Fruit fly (Drosophila melanogaster): Measurements from ENCODE around the gene CG14313.

CG14313 gene

DNA sequence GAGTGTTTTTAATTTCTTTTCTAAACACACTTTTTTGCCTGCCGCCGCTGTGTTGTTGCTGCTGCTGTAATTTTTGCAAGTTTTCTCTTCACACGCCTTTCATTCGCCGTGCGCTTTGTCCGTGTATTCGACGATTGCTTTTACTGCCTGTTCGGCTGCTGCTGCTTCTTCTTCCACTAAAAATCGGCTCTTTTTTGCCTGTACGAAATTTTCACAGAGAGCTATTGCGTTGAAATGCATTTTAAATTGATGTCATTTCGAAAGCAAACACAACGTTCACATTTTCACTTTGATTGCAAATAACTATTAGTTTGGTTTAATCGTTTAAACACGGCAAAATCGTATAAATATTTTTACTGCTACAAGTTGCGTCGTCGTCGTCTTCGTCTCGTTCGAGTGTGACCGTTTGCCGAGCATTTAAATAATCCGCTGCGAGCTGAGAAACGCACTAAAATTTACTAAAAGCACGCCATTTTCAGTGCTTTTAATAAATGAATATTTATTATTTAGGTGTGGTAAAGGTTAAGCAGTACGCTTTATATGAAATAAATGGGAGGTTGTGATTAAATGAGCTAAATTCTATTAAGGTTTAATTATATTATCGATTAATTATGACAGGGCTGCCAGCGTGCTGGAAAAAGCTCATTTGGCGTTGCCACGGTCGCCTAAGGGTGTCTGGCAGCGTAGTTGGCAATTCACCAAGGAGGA lies 7.6 kb upstream of the CG14313 start, which contains the start of the genes Ssdp and CG7985 (continued):
- TF ChIP-seq Tbp (GFP tag; optimal IDR thresholded peaks at IDR 0.05) (no peak), toy (GFP tag; IDR thresholded peaks at IDR 0.05) (no peak), CG34376 (GFP tag; optimal IDR thresholded peaks at IDR 0.05) (no peak), Dp (GFP tag; optimal IDR thresholded peaks at IDR 0.05) (no peak), CG17568 (GFP tag; optimal IDR thresholded peaks at IDR 0.05) (no peak), CG18011 (GFP tag; optimal IDR thresholded peaks at IDR 0.05) (no peak), CG9797 (GFP tag; optimal IDR thresholded peaks at IDR 0.05) (peak; percentile 83), inv (GFP tag; IDR thresholded peaks at IDR 0.05; ENCODE audit: partially characterized antibody) (no peak), Max (GFP tag; optimal IDR thresholded peaks at IDR 0.05) (peak; percentile 24), Abd-B (GFP tag; optimal IDR thresholded peaks at IDR 0.05) (peak; percentile 49), BEAF-32 (GFP tag; optimal IDR thresholded peaks at IDR 0.05) (peak; percentile 66), CG10267 (tag; optimal IDR thresholded peaks at IDR 0.05) (peak; percentile 8), CoRest (tag; optimal IDR thresholded peaks at IDR 0.05) (peak; percentile 46), Sin3A (optimal IDR thresholded peaks at IDR 0.05) (peak; percentile 91), dysf (GFP tag; IDR thresholded peaks at IDR 0.05) (no peak), B-H1 (GFP tag; IDR thresholded peaks at IDR 0.05) (no peak), D (optimal IDR thresholded peaks at IDR 0.05) (no peak), D (GFP tag; optimal IDR thresholded peaks at IDR 0.05) (no peak), CG14860 (GFP tag; IDR thresholded peaks at IDR 0.05; ENCODE audit: partially characterized antibody) (no peak), Mad (GFP tag; optimal IDR thresholded peaks at IDR 0.05) (peak; percentile 9), Ets97D (GFP tag; optimal IDR thresholded peaks at IDR 0.05) (peak; percentile 66), CG14014 (GFP tag; IDR thresholded peaks at IDR 0.05) (no peak), ac (GFP tag; optimal IDR thresholded peaks at IDR 0.05) (no peak), ci (GFP tag; IDR thresholded peaks at IDR 0.05) (no peak), CG10462 (GFP tag; optimal IDR thresholded peaks at IDR 0.05) (no peak), Kr (GFP tag; optimal IDR thresholded peaks at IDR 0.05) (no peak), pzg (GFP tag; optimal IDR thresholded peaks at IDR 0.05) (peak; percentile 87), unpg (GFP tag; optimal IDR thresholded peaks at IDR 0.05) (no peak), Hr51 (GFP tag; optimal IDR thresholded peaks at IDR 0.05) (no peak), CG7928 (GFP tag; optimal IDR thresholded peaks at IDR 0.05) (peak; percentile 8), CG14710 (tag; optimal IDR thresholded peaks at IDR 0.05) (peak; percentile 47), stwl (tag; optimal IDR thresholded peaks at IDR 0.05) (peak; percentile 4), Jarid2 (GFP tag; optimal IDR thresholded peaks at IDR 0.05) (no peak), CG8359 (GFP tag; optimal IDR thresholded peaks at IDR 0.05; ENCODE audit: borderline replicate concordance) (no peak), Stat92E (GFP tag; optimal IDR thresholded peaks at IDR 0.05) (no peak), esg (GFP tag; conservative IDR thresholded peaks at IDR 0.05) (no peak), MESR4 (GFP tag; optimal IDR thresholded peaks at IDR 0.05) (peak; percentile 80), ftz-f1 (GFP tag; optimal IDR thresholded peaks at IDR 0.05) (no peak), dmrt99B (tag; optimal IDR thresholded peaks at IDR 0.05) (no peak), CG4820 (GFP tag; optimal IDR thresholded peaks at IDR 0.05) (no peak), Nf-YC (tag; optimal IDR thresholded peaks at IDR 0.05) (no peak), CG15514 (GFP tag; optimal IDR thresholded peaks at IDR 0.05) (peak; percentile 60), CG12236 (GFP tag; optimal IDR thresholded peaks at IDR 0.05) (no peak), hkb (optimal IDR thresholded peaks at IDR 0.05) (peak; percentile 69), hkb (GFP tag; IDR thresholded peaks at IDR 0.05) (no peak), NC2α (GFP tag; optimal IDR thresholded peaks at IDR 0.05) (no peak), CG2120 (GFP tag; optimal IDR thresholded peaks at IDR 0.05) (peak; percentile 33), mld (GFP tag; IDR thresholded peaks at IDR 0.05; ENCODE audit: partially characterized antibody) (no peak), CG9876 (GFP tag; optimal IDR thresholded peaks at IDR 0.05) (no peak)
